Fruit fly (Drosophila melanogaster) Kc167 (cell line): Measurements from ENCODE around the gene Npc2g.

ENCODE experiments used
- Myc ChIP-seq: fragments of >200 bp; optimal IDR thresholded peaks from 2 replicates; lab custom pipeline; 2017; ENCODE audit warnings: missing external identifiers
- Sin3A ChIP-seq: fragments of >200 bp; optimal IDR thresholded peaks from 2 replicates; lab custom pipeline; 2018; ENCODE audit warnings: missing external identifiers
- h ChIP-seq: fragments of >200 bp; optimal IDR thresholded peaks from 3 replicates; lab custom pipeline; 2018; ENCODE audit warnings: missing external identifiers
- insv ChIP-seq: fragments of >200 bp; optimal IDR thresholded peaks from 3 replicates; lab custom pipeline; 2018; ENCODE audit warnings: missing external identifiers
- psq ChIP-seq: fragments of >200 bp; optimal IDR thresholded peaks from 2 replicates; lab custom pipeline; 2017; ENCODE audit warnings: missing external identifiers
- ttk ChIP-seq: sonication (Bioruptor generic); optimal IDR thresholded peaks from 2 replicates; lab custom pipeline; 2017; ENCODE audit warnings: missing external identifiers

The Npc2g gene

dm6 chr3R:30721215-30721862, 23.7 kb downstream of the Npc2g start:
- no peak for TF ChIP-seq psq
- no peak for TF ChIP-seq insv (lab: Kevin White, UChicago)
- no peak for TF ChIP-seq Sin3A (lab: Kevin White, UChicago)
- TF ChIP-seq ttk, result no peak
- TF ChIP-seq Myc (lab: Kevin White, UChicago), result no peak
- no peak for TF ChIP-seq h (lab: Kevin White, UChicago)

- TF ChIP-seq Sin3A (lab: Kevin White, UChicago), result no peak
Measured at dm6 chr3R:30718442-30718841, 26.6 kb downstream of the Npc2g start.

DNA sequence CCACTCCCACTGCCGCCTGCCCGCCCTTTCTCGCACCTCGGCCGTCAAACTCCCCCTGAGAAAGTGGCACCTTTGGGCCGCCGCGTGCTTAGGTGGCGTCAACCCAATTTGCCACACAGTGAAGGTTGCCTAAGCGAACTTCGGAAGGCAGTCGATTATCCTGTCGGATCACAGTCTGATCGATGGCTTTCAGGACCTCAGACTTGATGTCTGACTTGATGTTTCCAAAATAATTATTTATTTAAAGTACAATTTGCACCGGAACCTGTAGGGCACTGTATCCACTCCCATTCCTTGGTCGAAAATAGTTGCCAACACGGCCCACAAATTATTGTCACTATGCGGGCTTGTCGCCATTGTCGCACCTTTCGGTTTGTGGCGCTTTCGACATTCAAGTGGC, 30.7 kb downstream of the Npc2g start:
- TF ChIP-seq ttk, result no peak
- no peak for TF ChIP-seq insv (lab: Kevin White, UChicago)
- TF ChIP-seq psq, result no peak
- TF ChIP-seq Sin3A (lab: Kevin White, UChicago), result no peak
- no peak for TF ChIP-seq Myc (lab: Kevin White, UChicago)
- TF ChIP-seq h (lab: Kevin White, UChicago), result no peak

dm6 chr3R:30710442-30710841, 34.6 kb downstream of the Npc2g start:
- TF ChIP-seq Myc (lab: Kevin White, UChicago) (no peak), psq (no peak), Sin3A (lab: Kevin White, UChicago) (no peak), h (lab: Kevin White, UChicago) (no peak), insv (lab: Kevin White, UChicago) (no peak), ttk (no peak)

- TF ChIP-seq Sin3A (lab: Kevin White, UChicago), result no peak
- no peak for TF ChIP-seq Myc (lab: Kevin White, UChicago)
- no peak for TF ChIP-seq insv (lab: Kevin White, UChicago)
- no peak for TF ChIP-seq h (lab: Kevin White, UChicago)
- TF ChIP-seq psq, result no peak
- TF ChIP-seq ttk, result no peak
Measured at dm6 chr3R:30709270-30709669, 35.8 kb downstream of the Npc2g start.

dm6 chr3R:30706021-30706420, 39.0 kb downstream of the Npc2g start, which contains the start of gene CG31010:
TSS of gene CG31010 (minus strand) at chr3R:30706121.
- TF ChIP-seq psq (no peak), insv (lab: Kevin White, UChicago) (no peak), Sin3A (lab: Kevin White, UChicago) (no peak), ttk (no peak), Myc (lab: Kevin White, UChicago) (no peak), h (lab: Kevin White, UChicago) (no peak)

dm6 chr3R:30699165-30699564, 45.9 kb downstream of the Npc2g start:
- TF ChIP-seq Sin3A (lab: Kevin White, UChicago) (no peak), ttk (no peak), insv (lab: Kevin White, UChicago) (no peak), psq (no peak), Myc (lab: Kevin White, UChicago) (no peak), h (lab: Kevin White, UChicago) (no peak)

DNA sequence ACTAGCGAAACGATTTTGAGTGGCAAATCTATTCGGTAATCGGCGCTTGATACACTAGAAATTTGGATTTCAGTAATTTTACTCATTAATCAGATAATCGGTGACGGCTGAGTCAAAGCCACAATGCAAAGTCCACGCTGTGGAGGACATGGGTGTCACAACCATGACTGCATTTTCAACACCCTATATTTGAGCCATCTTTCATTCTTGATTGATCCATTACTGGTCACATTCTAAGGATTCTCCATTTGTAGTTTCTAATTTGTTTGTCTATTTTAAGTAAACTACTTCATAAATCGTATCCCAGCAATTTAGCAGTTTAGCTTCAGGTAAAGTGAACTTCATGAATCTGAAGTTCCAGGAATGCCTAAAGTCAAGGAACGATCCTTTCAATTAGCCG, 48.0 kb downstream of the Npc2g start, which contains the start of gene Pka-C2:
Pka-C2 (minus strand) TSS at position 101 of the 400 bp plus-strand sequence.
- TF ChIP-seq insv (lab: Kevin White, UChicago), result no peak
- no peak for TF ChIP-seq ttk
- no peak for TF ChIP-seq h (lab: Kevin White, UChicago)
- no peak for TF ChIP-seq Sin3A (lab: Kevin White, UChicago)
- TF ChIP-seq psq, result no peak

DNA sequence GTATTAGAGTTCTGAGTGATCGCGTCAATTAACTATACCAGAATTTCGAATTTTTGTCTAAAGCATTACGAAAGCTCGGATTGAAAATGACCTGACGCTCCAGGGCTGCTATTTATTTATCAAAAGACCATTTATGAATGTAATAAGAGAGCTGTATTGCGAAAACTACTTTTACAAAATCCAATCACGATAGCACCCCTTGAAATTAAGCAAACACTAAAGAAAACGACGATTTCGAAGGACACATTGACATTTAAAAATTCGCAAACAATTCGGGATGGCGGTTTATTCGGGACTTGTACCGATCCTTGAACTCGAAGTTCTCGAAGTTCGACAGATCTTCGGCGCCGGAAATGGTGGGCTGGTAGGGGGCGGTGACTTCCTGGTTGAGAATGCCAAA, 49.7 kb downstream of the Npc2g start, which contains the start of gene CG12069:
CG12069 (minus strand) TSS at position 101 of the 400 bp plus-strand sequence.
- TF ChIP-seq Sin3A (lab: Kevin White, UChicago), result no peak
- no peak for TF ChIP-seq Myc (lab: Kevin White, UChicago)
- TF ChIP-seq psq, result no peak
- no peak for TF ChIP-seq h (lab: Kevin White, UChicago)
- TF ChIP-seq insv (lab: Kevin White, UChicago), result no peak
- no peak for TF ChIP-seq ttk
